Worm (Caenorhabditis elegans) whole organism, early embryonic: ENCODE results near the gene srh-75.

Experiments used
- F13C5.2 ChIP-seq: sonication (generic microtip); optimal IDR thresholded peaks from 2 replicates; lab custom pipeline; 2017; ENCODE audit warnings: mild to moderate bottlenecking, missing genetic modification characterization, inconsistent platforms, missing compliant biosample characterization
- aly-1 ChIP-seq: sonication (generic microtip); optimal IDR thresholded peaks from 2 replicates; lab custom pipeline; 2016; ENCODE audit warnings: missing genetic modification characterization, missing compliant biosample characterization
- ama-1 ChIP-seq: fragments of 150-350 bp; optimal IDR thresholded peaks from 2 replicates; lab custom pipeline; 2014
- flt-1 ChIP-seq: fragments of 200-800 bp; sonication (Bioruptor generic); IDR thresholded peaks from 2 replicates; pipeline ENCODE4 v1.3.6; 2022; ENCODE audit warnings: missing genetic modification characterization, missing compliant biosample characterization
- hmg-4 ChIP-seq: fragments of 200-800 bp; sonication (Bioruptor generic); optimal IDR thresholded peaks from 2 replicates; lab custom pipeline; 2018; ENCODE audit warnings: mild to moderate bottlenecking, missing genetic modification characterization, missing compliant biosample characterization
- sea-1 ChIP-seq: fragments of 200-800 bp; sonication (Bioruptor generic); conservative IDR thresholded peaks from 2 replicates; pipeline ENCODE4 v1.3.6; 2022; ENCODE audit warnings: missing genetic modification characterization, missing compliant biosample characterization
- tbx-11 ChIP-seq: fragments of 200-800 bp; sonication (Bioruptor generic); IDR thresholded peaks from 2 replicates; pipeline ENCODE4 v1.3.6; 2022; ENCODE audit warnings: missing genetic modification characterization, missing compliant biosample characterization
- tbx-37 ChIP-seq: fragments of 200-800 bp; sonication (Bioruptor generic); conservative IDR thresholded peaks from 2 replicates; pipeline ENCODE4 v1.3.6; 2022; ENCODE audit warnings: missing genetic modification reagents, missing genetic modification characterization, missing compliant biosample characterization

DNA sequence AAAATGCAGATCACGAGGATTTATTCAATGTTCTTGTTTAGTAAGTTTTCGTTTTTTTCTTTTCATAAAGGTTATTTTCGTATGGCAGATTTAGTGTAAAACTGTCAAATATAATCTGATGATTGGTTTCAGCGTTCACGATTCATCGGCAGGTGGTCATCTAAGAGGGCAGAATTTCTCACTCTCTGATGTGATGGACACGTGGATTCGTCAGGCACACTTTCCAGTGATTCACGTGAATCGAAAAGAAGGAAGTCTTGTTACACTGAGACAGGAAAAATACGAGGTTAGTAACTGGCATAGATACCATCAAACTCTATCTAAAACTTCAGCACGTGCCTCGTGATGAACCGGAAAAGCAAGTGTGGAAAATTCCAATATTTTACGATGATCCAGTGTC lies 37.8 kb upstream of the srh-75 start:
- no peak for TF ChIP-seq hmg-4 (GFP tag; lab: Kevin White, UChicago)
- no peak for TF ChIP-seq ama-1 (lab: Kevin White, UChicago)
- no peak for TF ChIP-seq aly-1
- TF ChIP-seq flt-1 = no peak
- no peak for TF ChIP-seq tbx-11
- TF ChIP-seq sea-1 (GFP tag; lab: Robert Waterston, UW) = no peak
- no peak for TF ChIP-seq tbx-37
- TF ChIP-seq F13C5.2 = no peak
